Worm (Caenorhabditis elegans) whole organism, early embryonic: ENCODE results near the gene R12B2.2.

Experiments used
- B0310.2 ChIP-seq: sonication (generic microtip); optimal IDR thresholded peaks from 2 replicates; lab custom pipeline; 2016; ENCODE audit warnings: mild to moderate bottlenecking, missing genetic modification characterization, missing compliant biosample characterization
- F13C5.2 ChIP-seq: sonication (generic microtip); optimal IDR thresholded peaks from 2 replicates; lab custom pipeline; 2017; ENCODE audit warnings: mild to moderate bottlenecking, missing genetic modification characterization, inconsistent platforms, missing compliant biosample characterization
- aly-1 ChIP-seq: sonication (generic microtip); optimal IDR thresholded peaks from 2 replicates; lab custom pipeline; 2016; ENCODE audit warnings: missing genetic modification characterization, missing compliant biosample characterization
- ama-1 ChIP-seq: fragments of 150-350 bp; optimal IDR thresholded peaks from 2 replicates; lab custom pipeline; 2014
- ceh-13 ChIP-seq: fragments of 200-800 bp; sonication (Bioruptor generic); optimal IDR thresholded peaks from 2 replicates; lab custom pipeline; 2018; ENCODE audit warnings: mild to moderate bottlenecking, missing genetic modification characterization, missing compliant biosample characterization
- ceh-36 ChIP-seq: sonication (generic microtip); optimal IDR thresholded peaks from 2 replicates; lab custom pipeline; 2016; ENCODE audit warnings: missing genetic modification characterization, inconsistent platforms, missing compliant biosample characterization
- ets-7 ChIP-seq: sonication (generic microtip); optimal IDR thresholded peaks from 2 replicates; lab custom pipeline; 2016; ENCODE audit warnings: missing genotype, missing genetic modification characterization, missing compliant biosample characterization
- flt-1 ChIP-seq: fragments of 200-800 bp; sonication (Bioruptor generic); IDR thresholded peaks from 2 replicates; pipeline ENCODE4 v1.3.6; 2022; ENCODE audit warnings: missing genetic modification characterization, missing compliant biosample characterization
- hmbx-1 ChIP-seq: sonication (generic microtip); optimal IDR thresholded peaks from 2 replicates; lab custom pipeline; 2016; ENCODE audit warnings: mild to moderate bottlenecking, missing genetic modification characterization, missing compliant biosample characterization
- hmg-4 ChIP-seq: fragments of 200-800 bp; sonication (Bioruptor generic); optimal IDR thresholded peaks from 2 replicates; lab custom pipeline; 2018; ENCODE audit warnings: mild to moderate bottlenecking, missing genetic modification characterization, missing compliant biosample characterization
- hnd-1 ChIP-seq: sonication (generic microtip); optimal IDR thresholded peaks from 2 replicates; lab custom pipeline; 2016; ENCODE audit warnings: missing genetic modification characterization, missing compliant biosample characterization
- pes-1 ChIP-seq: fragments of 200-800 bp; sonication (Bioruptor generic); IDR thresholded peaks from 2 replicates; pipeline ENCODE4 v1.3.6; 2022; ENCODE audit warnings: missing genetic modification reagents, missing genetic modification characterization, missing compliant biosample characterization
- scrt-1 ChIP-seq: fragments of 200-800 bp; sonication (Bioruptor generic); IDR thresholded peaks from 2 replicates; pipeline ENCODE4 v1.3.6; 2022; ENCODE audit warnings: missing genetic modification characterization, missing compliant biosample characterization
- sea-1 ChIP-seq: fragments of 200-800 bp; sonication (Bioruptor generic); conservative IDR thresholded peaks from 2 replicates; pipeline ENCODE4 v1.3.6; 2022; ENCODE audit warnings: missing genetic modification characterization, missing compliant biosample characterization
- tbx-11 ChIP-seq: fragments of 200-800 bp; sonication (Bioruptor generic); IDR thresholded peaks from 2 replicates; pipeline ENCODE4 v1.3.6; 2022; ENCODE audit warnings: missing genetic modification characterization, missing compliant biosample characterization
- tbx-37 ChIP-seq: fragments of 200-800 bp; sonication (Bioruptor generic); conservative IDR thresholded peaks from 2 replicates; pipeline ENCODE4 v1.3.6; 2022; ENCODE audit warnings: missing genetic modification reagents, missing genetic modification characterization, missing compliant biosample characterization
- tra-4 ChIP-seq: sonication (generic microtip); optimal IDR thresholded peaks from 2 replicates; lab custom pipeline; 2017; ENCODE audit warnings: missing genetic modification characterization, missing compliant biosample characterization

R12B2.2 gene

ce11 chrIII:5834053-5834452, 27.2 kb downstream of the R12B2.2 start, which contains the start of gene R12B2.6:
Gene R12B2.6, minus strand, starts transcription at chrIII:5834153.
- TF ChIP-seq tbx-37 (GFP tag; lab: Robert Waterston, UW), result no peak
- TF ChIP-seq scrt-1 (GFP tag; lab: Robert Waterston, UW), result no peak
- TF ChIP-seq hmbx-1, result no peak
- TF ChIP-seq tbx-11 (GFP tag; lab: Robert Waterston, UW), result no peak
- TF ChIP-seq ets-7 (tag; lab: Kevin White, UChicago), result no peak
- TF ChIP-seq hnd-1, result no peak
- TF ChIP-seq sea-1, result no peak
- no peak for TF ChIP-seq pes-1 (GFP tag; lab: Robert Waterston, UW)
- TF ChIP-seq hmg-4 (GFP tag; lab: Kevin White, UChicago), result no peak
- no peak for TF ChIP-seq ceh-13 (GFP tag; lab: Kevin White, UChicago)
- no peak for TF ChIP-seq tra-4 (tag; lab: Kevin White, UChicago)
- TF ChIP-seq flt-1, result no peak
- TF ChIP-seq B0310.2 (tag; lab: Kevin White, UChicago), result no peak
- TF ChIP-seq F13C5.2 (tag; lab: Kevin White, UChicago), result no peak

ce11 chrIII:5834663-5835062, 27.8 kb downstream of the R12B2.2 start:
- TF ChIP-seq flt-1 (no peak), hmg-4 (GFP tag; lab: Kevin White, UChicago) (no peak)

ce11 chrIII:5835163-5835871, 28.5 kb downstream of the R12B2.2 start:
- TF ChIP-seq pes-1 (GFP tag; lab: Robert Waterston, UW), result no peak
- TF ChIP-seq F13C5.2 (tag; lab: Kevin White, UChicago), result no peak
- no peak for TF ChIP-seq ets-7 (tag; lab: Kevin White, UChicago)
- no peak for TF ChIP-seq ceh-13 (GFP tag; lab: Kevin White, UChicago)
- TF ChIP-seq flt-1, result no peak
- no peak for TF ChIP-seq ceh-36 (tag; lab: Kevin White, UChicago)

- TF ChIP-seq ceh-36 (tag; lab: Kevin White, UChicago) (no peak), sea-1 (no peak), tbx-37 (GFP tag; lab: Robert Waterston, UW) (no peak), B0310.2 (tag; lab: Kevin White, UChicago) (no peak), pes-1 (GFP tag; lab: Robert Waterston, UW) (no peak), hmg-4 (GFP tag; lab: Kevin White, UChicago) (no peak), aly-1 (tag; lab: Kevin White, UChicago) (no peak), tbx-11 (GFP tag; lab: Robert Waterston, UW) (no peak), ama-1 (lab: Kevin White, UChicago) (no peak), ceh-13 (GFP tag; lab: Kevin White, UChicago) (no peak), F13C5.2 (tag; lab: Kevin White, UChicago) (no peak), hmbx-1 (no peak), scrt-1 (GFP tag; lab: Robert Waterston, UW) (no peak), hnd-1 (no peak), ets-7 (tag; lab: Kevin White, UChicago) (no peak), tra-4 (tag; lab: Kevin White, UChicago) (no peak), flt-1 (no peak)
These were observed 29.4 kb downstream of the R12B2.2 start for ce11 chrIII:5836261-5836660.

- TF ChIP-seq tra-4 (tag; lab: Kevin White, UChicago) (no peak), ama-1 (lab: Kevin White, UChicago) (no peak), aly-1 (tag; lab: Kevin White, UChicago) (no peak), ceh-13 (GFP tag; lab: Kevin White, UChicago) (no peak), B0310.2 (tag; lab: Kevin White, UChicago) (no peak), hmg-4 (GFP tag; lab: Kevin White, UChicago) (no peak), ets-7 (tag; lab: Kevin White, UChicago) (no peak), scrt-1 (GFP tag; lab: Robert Waterston, UW) (no peak)
These were observed 30.0 kb downstream of the R12B2.2 start, which contains the start of gene W04D12.1 for ce11 chrIII:5836816-5837215. Gene W04D12.1, plus strand, starts transcription at chrIII:5836926.

- no peak for TF ChIP-seq F13C5.2 (tag; lab: Kevin White, UChicago)
- no peak for TF ChIP-seq sea-1
- TF ChIP-seq flt-1, result no peak
- no peak for TF ChIP-seq pes-1 (GFP tag; lab: Robert Waterston, UW)
- TF ChIP-seq tbx-11 (GFP tag; lab: Robert Waterston, UW), result no peak
- no peak for TF ChIP-seq ets-7 (tag; lab: Kevin White, UChicago)
- no peak for TF ChIP-seq ama-1 (lab: Kevin White, UChicago)
- TF ChIP-seq hmbx-1, result no peak
- TF ChIP-seq hnd-1, result no peak
- no peak for TF ChIP-seq ceh-36 (tag; lab: Kevin White, UChicago)
- no peak for TF ChIP-seq tbx-37 (GFP tag; lab: Robert Waterston, UW)
- TF ChIP-seq tra-4 (tag; lab: Kevin White, UChicago), result no peak
- no peak for TF ChIP-seq aly-1 (tag; lab: Kevin White, UChicago)
- TF ChIP-seq scrt-1 (GFP tag; lab: Robert Waterston, UW), result no peak
These were observed 31.6 kb downstream of the R12B2.2 start for ce11 chrIII:5838159-5839046.

ce11 chrIII:5839147-5839546, 32.3 kb downstream of the R12B2.2 start:
- TF ChIP-seq ama-1 (lab: Kevin White, UChicago) (no peak), scrt-1 (GFP tag; lab: Robert Waterston, UW) (no peak), sea-1 (no peak), hnd-1 (no peak), B0310.2 (tag; lab: Kevin White, UChicago) (no peak), pes-1 (GFP tag; lab: Robert Waterston, UW) (no peak), ets-7 (tag; lab: Kevin White, UChicago) (no peak), aly-1 (tag; lab: Kevin White, UChicago) (no peak), F13C5.2 (tag; lab: Kevin White, UChicago) (no peak), flt-1 (no peak), ceh-13 (GFP tag; lab: Kevin White, UChicago) (no peak), hmg-4 (GFP tag; lab: Kevin White, UChicago) (no peak), tbx-11 (GFP tag; lab: Robert Waterston, UW) (no peak), tbx-37 (GFP tag; lab: Robert Waterston, UW) (no peak), hmbx-1 (no peak), ceh-36 (tag; lab: Kevin White, UChicago) (no peak)
